Fruit fly (Drosophila melanogaster): ENCODE results near the gene glo.

glo gene

dm6 chr3R:11855156-11855555, 35.9 kb upstream of the glo start (continued):
- TF ChIP-seq CG6175 (GFP tag; IDR thresholded peaks at IDR 0.05) (no peak), Poxn (GFP tag; IDR thresholded peaks at IDR 0.05) (no peak), ham (GFP tag; IDR thresholded peaks at IDR 0.05) (no peak), Kr (GFP tag; optimal IDR thresholded peaks at IDR 0.05) (no peak), disco-r (GFP tag; optimal IDR thresholded peaks at IDR 0.05) (no peak), sob (GFP tag; IDR thresholded peaks at IDR 0.05) (peak; percentile 29; the same call in 1 of the 2 replicates), Opbp (GFP tag; IDR thresholded peaks at IDR 0.05; ENCODE audit: partially characterized antibody) (no peak), Ravus (GFP tag; IDR thresholded peaks at IDR 0.05) (no peak), CG17912 (GFP tag; optimal IDR thresholded peaks at IDR 0.05) (no peak), CG17385 (GFP tag; optimal IDR thresholded peaks at IDR 0.05) (peak; percentile 17), seq (GFP tag; IDR thresholded peaks at IDR 0.05) (no peak), nom (GFP tag; optimal IDR thresholded peaks at IDR 0.05) (no peak), tx (GFP tag; optimal IDR thresholded peaks at IDR 0.05) (no peak), NC2α (GFP tag; optimal IDR thresholded peaks at IDR 0.05) (no peak), CG14441 (GFP tag; IDR thresholded peaks at IDR 0.05) (no peak), CG10274 (GFP tag; optimal IDR thresholded peaks at IDR 0.05) (no peak), nerfin-1 (tag; optimal IDR thresholded peaks at IDR 0.05) (no peak), phol (tag; optimal IDR thresholded peaks at IDR 0.05) (peak; percentile 30), Taf1 (GFP tag; IDR thresholded peaks at IDR 0.05) (no peak), fd3F (GFP tag; optimal IDR thresholded peaks at IDR 0.05) (no peak), HLH4C (GFP tag; IDR thresholded peaks at IDR 0.05; ENCODE audit: partially characterized antibody) (no peak), croc (GFP tag; conservative IDR thresholded peaks at IDR 0.05) (no peak), Lhr (GFP tag; optimal IDR thresholded peaks at IDR 0.05) (no peak), Mrtf (GFP tag; IDR thresholded peaks at IDR 0.05) (no peak), Nf-YA (GFP tag; IDR thresholded peaks at IDR 0.05) (no peak), Doc2 (GFP tag; IDR thresholded peaks at IDR 0.05) (no peak), CkIIα-i1 (GFP tag; IDR thresholded peaks at IDR 0.05) (no peak), wek (GFP tag; optimal IDR thresholded peaks at IDR 0.05) (no peak), ERR (GFP tag; optimal IDR thresholded peaks at IDR 0.05) (no peak), caup (GFP tag; optimal IDR thresholded peaks at IDR 0.05; ENCODE audit: severe bottlenecking) (no peak), CG9797 (GFP tag; optimal IDR thresholded peaks at IDR 0.05) (no peak), crp (GFP tag; optimal IDR thresholded peaks at IDR 0.05) (no peak), CG34422 (GFP tag; IDR thresholded peaks at IDR 0.05) (no peak), D19B (GFP tag; optimal IDR thresholded peaks at IDR 0.05) (no peak), Elba2 (GFP tag; optimal IDR thresholded peaks at IDR 0.05) (no peak), CG4282 (GFP tag; optimal IDR thresholded peaks at IDR 0.05) (no peak), hbn (GFP tag; IDR thresholded peaks at IDR 0.05; ENCODE audit: partially characterized antibody) (no peak), HmgD (GFP tag; optimal IDR thresholded peaks at IDR 0.05) (no peak), CG4820 (GFP tag; optimal IDR thresholded peaks at IDR 0.05) (peak; percentile 4), CG11504 (tag; optimal IDR thresholded peaks at IDR 0.05) (peak; percentile 63), CG17829 (tag; optimal IDR thresholded peaks at IDR 0.05) (no peak), dm (GFP tag; optimal IDR thresholded peaks at IDR 0.05) (no peak), onecut (GFP tag; IDR thresholded peaks at IDR 0.05) (no peak), ind (GFP tag; optimal IDR thresholded peaks at IDR 0.05) (no peak), CG1603 (tag; optimal IDR thresholded peaks at IDR 0.05) (no peak), CG9437 (GFP tag; optimal IDR thresholded peaks at IDR 0.05) (no peak), Lim3 (GFP tag; IDR thresholded peaks at IDR 0.05) (no peak), Neu2 (GFP tag; optimal IDR thresholded peaks at IDR 0.05; ENCODE audit: borderline replicate concordance) (no peak), so (GFP tag; IDR thresholded peaks at IDR 0.05) (no peak), CG15479 (GFP tag; optimal IDR thresholded peaks at IDR 0.05) (no peak), pnt (GFP tag; optimal IDR thresholded peaks at IDR 0.05) (no peak), NC2β (GFP tag; optimal IDR thresholded peaks at IDR 0.05) (no peak)
